Fruit fly (Drosophila melanogaster): Measurements from ENCODE around the gene CG14377.

Gene CG14377

dm6 chr3R:13397535-13397934 is at the start of gene CG14377:
TSS of gene CG14377 (plus strand) at chr3R:13397835.
- TF ChIP-seq CTCF (optimal IDR thresholded peaks at IDR 0.05), result no peak
- no peak for TF ChIP-seq CG8478 (optimal IDR thresholded peaks at IDR 0.05)

DNA sequence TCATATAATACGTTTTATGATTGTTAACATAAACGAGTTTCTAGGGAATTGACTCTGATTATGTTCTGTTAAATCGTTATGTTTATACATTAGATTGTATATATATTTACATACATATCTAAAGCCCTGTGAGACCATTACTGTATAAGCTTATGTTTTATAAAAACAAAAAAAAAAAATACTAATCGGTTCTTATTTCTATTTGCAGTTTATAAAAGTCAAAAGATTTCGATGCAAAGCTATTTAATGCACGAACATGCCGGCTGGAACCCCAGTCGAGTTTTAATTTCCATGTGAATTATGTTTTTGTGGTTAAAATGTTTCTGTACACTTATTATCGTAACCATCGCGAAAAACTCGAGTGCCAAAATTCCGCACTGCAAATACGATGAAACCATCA is 44.3 kb upstream of the CG14377 start, which contains the start of gene mthl12:
TSS of gene mthl12 (plus strand) at position 301 of the 400 bp plus-strand sequence.
- TF ChIP-seq CG8478 (optimal IDR thresholded peaks at IDR 0.05), result no peak
- TF ChIP-seq CTCF (optimal IDR thresholded peaks at IDR 0.05), result no peak

DNA sequence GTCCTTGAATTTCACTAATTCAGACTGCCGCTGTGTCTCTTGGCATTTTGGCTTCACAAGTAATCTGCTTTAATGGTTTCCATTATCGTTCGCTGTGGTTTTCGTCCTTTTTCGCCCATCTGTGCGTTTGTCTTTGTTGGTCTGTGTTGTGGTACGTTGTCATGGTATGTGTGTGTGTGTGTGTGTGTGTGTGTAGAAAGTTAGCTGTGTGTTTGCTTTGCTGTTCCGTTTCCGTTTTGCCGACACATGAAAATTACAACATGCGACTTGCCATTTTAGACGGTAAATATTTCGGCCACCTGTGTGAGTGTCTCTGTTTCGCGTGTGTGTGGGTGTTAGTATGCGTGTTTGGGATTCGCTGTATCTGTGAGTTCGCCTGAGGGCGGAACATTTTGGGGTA is 40.7 kb upstream of the CG14377 start:
- TF ChIP-seq CG8478 (optimal IDR thresholded peaks at IDR 0.05) (no peak), CTCF (optimal IDR thresholded peaks at IDR 0.05) (no peak)

dm6 chr3R:13360108-13360507 is 37.5 kb upstream of the CG14377 start:
- TF ChIP-seq CG8478 (optimal IDR thresholded peaks at IDR 0.05) (no peak), CTCF (optimal IDR thresholded peaks at IDR 0.05) (no peak)

DNA sequence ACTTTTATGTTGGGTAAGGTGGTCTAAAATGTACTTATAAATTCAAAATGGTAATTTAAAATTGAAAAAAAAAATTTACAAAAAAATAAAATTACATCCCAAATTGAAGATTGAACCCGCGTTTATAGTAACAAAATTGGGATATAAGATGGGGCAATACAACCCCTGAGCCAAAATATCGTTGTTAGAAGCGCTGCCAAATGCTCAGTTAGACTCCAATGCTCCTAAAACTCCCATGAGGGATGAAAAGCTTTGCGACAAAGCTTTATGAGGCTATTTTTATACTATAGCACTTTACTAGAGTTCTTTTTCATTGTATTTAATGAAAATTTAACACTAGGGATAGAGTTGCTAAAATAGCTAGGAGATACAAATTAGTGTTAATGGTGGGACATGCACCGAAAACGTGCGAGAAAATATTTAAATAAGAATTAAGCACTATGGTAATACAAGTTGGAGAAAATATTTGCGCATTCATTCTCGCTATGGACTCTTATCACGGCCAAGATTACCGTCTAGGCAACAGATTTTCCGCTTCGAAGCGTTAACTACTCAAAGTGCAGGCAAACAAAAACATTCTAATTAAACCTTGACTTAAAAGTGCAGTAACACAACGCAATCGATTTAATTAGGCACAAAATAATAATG is 34.2 kb upstream of the CG14377 start:
- TF ChIP-seq CG8478 (optimal IDR thresholded peaks at IDR 0.05) (no peak), CTCF (optimal IDR thresholded peaks at IDR 0.05) (no peak)

DNA sequence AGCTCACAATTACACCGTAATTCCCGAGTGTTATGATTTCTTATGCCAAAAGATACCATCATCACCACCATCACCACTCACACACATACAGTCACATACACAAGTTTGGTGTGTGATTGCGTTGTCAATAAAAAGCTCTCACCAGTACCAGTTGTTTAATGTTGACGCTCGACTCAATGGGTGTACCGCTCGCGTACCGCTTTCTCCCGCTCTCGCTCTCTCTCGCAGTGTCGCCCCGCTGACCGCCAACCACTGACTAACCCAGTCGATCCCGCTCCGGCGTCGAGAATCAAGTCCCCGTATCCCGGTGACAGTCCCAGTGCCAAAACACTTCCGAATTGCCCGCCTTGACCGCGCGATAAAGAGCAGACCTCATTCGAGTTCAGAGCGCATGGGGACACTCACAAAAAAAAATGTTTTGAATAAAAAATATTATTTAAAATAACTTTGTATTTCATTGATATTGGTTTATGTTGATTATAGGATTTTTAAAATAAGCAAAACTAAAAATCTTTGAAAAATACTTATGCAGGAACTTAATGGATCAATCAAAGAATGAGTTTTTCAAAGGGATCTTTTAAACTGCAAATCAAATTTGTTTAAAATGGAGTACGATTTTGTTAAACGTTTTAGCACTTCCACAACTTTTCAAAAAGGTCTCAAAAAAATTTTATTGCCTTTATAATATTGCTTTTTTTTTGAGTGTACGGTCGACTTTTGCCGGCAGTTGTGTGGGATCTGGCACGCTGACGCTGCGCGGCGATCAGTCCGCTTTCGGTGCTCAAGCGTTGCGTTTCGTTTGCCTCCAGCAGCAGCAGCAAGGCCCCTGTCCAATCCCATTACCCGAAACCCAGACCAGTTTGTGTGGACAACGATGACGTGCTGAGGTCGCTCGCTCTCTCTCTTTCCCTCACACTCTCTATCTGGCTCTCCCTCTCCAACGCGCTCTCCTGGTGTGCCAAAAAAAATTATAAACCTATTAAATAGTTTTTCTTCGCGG is 33.2 kb upstream of the CG14377 start, which contains the start of gene Dic1:
TSS of gene Dic1 (plus strand) at position 764 of the 1,000 bp plus-strand sequence.
- TF ChIP-seq CG8478 (optimal IDR thresholded peaks at IDR 0.05) (no peak), CTCF (optimal IDR thresholded peaks at IDR 0.05) (no peak)

dm6 chr3R:13365665-13366414 is 31.8 kb upstream of the CG14377 start:
- TF ChIP-seq CTCF (optimal IDR thresholded peaks at IDR 0.05) (no peak), CG8478 (optimal IDR thresholded peaks at IDR 0.05) (no peak)

DNA sequence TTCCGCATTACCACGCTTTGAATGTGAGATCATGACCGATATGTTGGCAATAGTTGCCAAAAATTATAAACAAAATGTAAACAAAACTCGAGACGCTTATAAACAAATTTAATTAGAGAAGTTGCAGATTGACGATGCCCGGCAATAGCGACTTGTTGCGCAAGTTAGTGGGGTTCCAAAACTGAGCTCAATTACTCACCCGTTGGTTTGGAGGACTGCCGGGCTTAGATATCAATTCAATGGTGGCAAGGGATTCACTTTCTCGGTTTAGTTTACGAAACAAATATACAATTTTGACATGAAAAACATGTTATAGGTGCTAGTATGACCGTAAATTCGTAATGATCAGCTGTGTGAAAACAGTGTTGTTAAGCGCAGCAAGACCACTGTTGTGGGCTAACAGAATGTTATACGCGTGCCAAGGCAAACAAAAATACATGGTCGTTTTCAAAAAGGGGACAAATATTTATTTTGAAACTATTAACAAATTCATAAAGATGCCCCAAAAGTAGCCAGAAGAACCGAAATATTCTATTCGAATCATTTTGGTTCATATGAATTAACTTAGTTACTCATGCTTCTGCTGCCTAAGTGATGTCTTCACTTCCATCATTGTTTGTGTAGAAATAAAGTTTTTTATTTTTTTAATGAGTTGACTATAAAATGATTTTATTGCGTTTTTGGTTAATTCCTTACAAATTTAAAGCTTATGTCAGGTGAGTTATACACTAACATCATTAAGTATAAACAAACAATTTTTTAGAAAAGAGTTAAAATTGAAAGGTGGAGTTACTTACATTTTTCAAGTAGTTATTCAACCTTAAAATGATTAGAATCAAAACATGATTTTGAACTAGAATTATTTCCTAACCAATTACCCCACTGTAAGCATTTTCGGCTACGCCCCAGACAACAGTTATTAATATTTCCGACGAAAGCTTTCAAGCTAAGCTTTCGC is 30.8 kb upstream of the CG14377 start, which contains the start of gene Elp6:
TSS of gene Elp6 (minus strand) at position 350 of the 958 bp plus-strand sequence.
- TF ChIP-seq CTCF (optimal IDR thresholded peaks at IDR 0.05) (no peak), CG8478 (optimal IDR thresholded peaks at IDR 0.05) (no peak)

dm6 chr3R:13369348-13369747 is 28.3 kb upstream of the CG14377 start, which contains the start of gene CheA87a:
TSS of gene CheA87a (plus strand) at chr3R:13369648.
- TF ChIP-seq CTCF (optimal IDR thresholded peaks at IDR 0.05) (no peak), CG8478 (optimal IDR thresholded peaks at IDR 0.05) (no peak)

DNA sequence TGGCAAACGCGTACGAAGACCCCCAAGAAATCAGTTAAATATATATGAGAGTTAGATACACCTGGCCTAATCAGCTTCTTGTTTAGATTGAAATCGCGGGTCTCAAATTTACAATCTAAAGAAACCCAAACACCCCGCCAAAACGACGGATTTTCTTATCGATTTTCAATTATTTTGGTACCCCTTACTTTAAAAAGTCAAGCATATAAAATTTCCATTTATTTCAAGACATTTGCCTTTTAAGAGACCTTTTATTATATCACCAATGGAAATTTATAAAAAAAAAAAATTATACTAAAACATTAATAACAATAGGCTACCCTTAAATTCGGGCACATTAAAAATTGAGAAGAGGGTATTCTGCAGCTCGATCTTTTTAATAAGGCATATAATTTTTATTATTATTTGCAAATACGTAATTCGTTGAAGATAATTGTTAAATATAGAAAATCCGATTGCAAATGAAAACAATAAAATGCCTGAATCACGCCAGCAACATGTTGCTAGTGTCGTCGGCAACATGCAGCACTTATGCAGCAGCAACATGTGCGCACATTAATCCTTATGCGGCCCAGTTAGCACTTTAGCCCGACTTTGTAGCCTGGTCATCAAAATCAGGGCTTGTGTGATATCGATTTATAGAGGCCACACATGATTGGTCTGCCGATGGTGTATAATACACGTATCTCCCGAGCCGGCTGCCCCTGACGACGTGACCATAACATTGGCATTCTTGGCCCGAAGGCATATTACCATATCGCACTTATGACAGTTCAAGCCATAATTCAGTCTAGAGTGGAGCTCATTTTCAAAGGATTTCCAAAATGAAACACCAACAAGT is 25.6 kb upstream of the CG14377 start, which contains the start of the genes Lip3 and CG34309:
TSS of gene Lip3 (minus strand) at position 65 of the 841 bp plus-strand sequence.
TSS of gene CG34309 (plus strand) at position 791 of the 841 bp plus-strand sequence.
- TF ChIP-seq CTCF (optimal IDR thresholded peaks at IDR 0.05) (no peak), CG8478 (optimal IDR thresholded peaks at IDR 0.05) (no peak)

DNA sequence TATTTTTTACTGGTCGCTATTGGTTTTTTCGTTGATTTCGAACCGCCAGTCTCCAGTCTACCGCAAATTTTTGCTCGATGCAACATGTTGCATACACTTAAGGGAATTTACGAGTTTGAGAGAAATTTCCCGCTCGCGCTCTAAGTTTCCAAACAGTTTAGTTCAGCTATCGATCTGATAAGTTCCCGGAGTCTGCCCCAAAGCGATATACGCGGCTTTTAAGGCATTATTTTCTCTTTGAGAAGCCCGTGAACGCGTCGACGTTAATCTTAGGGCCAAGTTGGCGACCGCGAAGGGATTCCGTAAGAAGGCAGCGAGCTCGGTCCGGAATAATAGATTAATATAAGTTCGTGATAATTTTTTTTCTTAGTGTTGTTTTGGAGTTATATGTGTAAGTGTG is 22.7 kb upstream of the CG14377 start:
- TF ChIP-seq CG8478 (optimal IDR thresholded peaks at IDR 0.05) (no peak), CTCF (optimal IDR thresholded peaks at IDR 0.05) (no peak)

dm6 chr3R:13379675-13380074 is 18.0 kb upstream of the CG14377 start, which contains the start of the genes CG9813 and CG8870:
TSS of gene CG9813 (minus strand) at chr3R:13379775.
TSS of gene CG8870 (plus strand) at chr3R:13379842.
- TF ChIP-seq CG8478 (optimal IDR thresholded peaks at IDR 0.05) (no peak), CTCF (optimal IDR thresholded peaks at IDR 0.05) (no peak)

All from S2 (cell line).